Fruit fly (Drosophila melanogaster): ENCODE results near the gene Girdin.

The Girdin gene

dm6 chr3L:3204348-3204747 lies 25.6 kb downstream of the Girdin start, which contains the start of gene CG33159:
Gene CG33159 (minus strand): TSS chr3L:3204448.
- TF ChIP-seq noc (tag; optimal IDR thresholded peaks at IDR 0.05): no peak

- TF ChIP-seq noc (tag; optimal IDR thresholded peaks at IDR 0.05): no peak
These were observed 26.6 kb downstream of the Girdin start, which contains the start of gene CG32277 for dm6 chr3L:3205349-3205748. Gene CG32277 (minus strand): TSS chr3L:3205449.

- no peak for TF ChIP-seq noc (tag; optimal IDR thresholded peaks at IDR 0.05)
These were observed 27.5 kb downstream of the Girdin start, which contains the start of gene CG33160 for dm6 chr3L:3206263-3206662. Gene CG33160 (minus strand): TSS chr3L:3206363.

dm6 chr3L:3208895-3209294 lies 30.2 kb downstream of the Girdin start, which contains the start of the genes CG32269 and CG32270:
Gene CG32269 (minus strand): TSS chr3L:3208985.
Gene CG32270 (minus strand): TSS chr3L:3208985.
- TF ChIP-seq noc (tag; optimal IDR thresholded peaks at IDR 0.05): no peak

dm6 chr3L:3218859-3219258 lies 40.1 kb downstream of the Girdin start, which contains the start of the genes hob and nSMase:
Gene hob (minus strand): TSS chr3L:3218920.
Gene nSMase (plus strand): TSS chr3L:3219156.
- TF ChIP-seq noc (tag; optimal IDR thresholded peaks at IDR 0.05): no peak

dm6 chr3L:3222643-3223389 lies 44.1 kb downstream of the Girdin start, which contains the start of the genes RpL28 and eIF1:
Gene RpL28 (minus strand): TSS chr3L:3222960.
Gene eIF1 (plus strand): TSS chr3L:3223341.
- peak; percentile 70 for TF ChIP-seq noc (tag; optimal IDR thresholded peaks at IDR 0.05)

- no peak for TF ChIP-seq noc (tag; optimal IDR thresholded peaks at IDR 0.05)
These were observed 44.7 kb downstream of the Girdin start for dm6 chr3L:3223390-3223914.

dm6 chr3L:3224740-3225719 lies 46.3 kb downstream of the Girdin start, which contains the start of gene Larp4B:
Gene Larp4B (plus strand): TSS chr3L:3224838.
- no peak for TF ChIP-seq noc (tag; optimal IDR thresholded peaks at IDR 0.05)

- TF ChIP-seq noc (tag; optimal IDR thresholded peaks at IDR 0.05): no peak
These were observed 47.2 kb downstream of the Girdin start for dm6 chr3L:3225769-3226457.

- no peak for TF ChIP-seq noc (tag; optimal IDR thresholded peaks at IDR 0.05)
These were observed 47.7 kb downstream of the Girdin start for dm6 chr3L:3226458-3226783.
